Fruit fly (Drosophila melanogaster) whole organism, prepupa: Measurements from ENCODE around the gene CG13760.

Experiments
- CG31627 ChIP-seq: fragments of 200-800 bp; sonication (Bioruptor generic); optimal IDR thresholded peaks from 3 replicates; lab custom pipeline; 2016; ENCODE audit warnings: missing biosample characterization, missing genetic modification characterization
- CG34406 ChIP-seq: fragments of 200-800 bp; sonication (Bioruptor generic); optimal IDR thresholded peaks from 3 replicates; lab custom pipeline; 2016; ENCODE audit warnings: missing biosample characterization, missing genetic modification characterization
- CG6163 ChIP-seq: fragments of 200-800 bp; sonication (Bioruptor generic); IDR thresholded peaks from 3 replicates; pipeline ENCODE4 v1.3.6; 2022; ENCODE audit warnings: missing biosample characterization, missing genetic modification characterization
- Eip78C ChIP-seq: fragments of 200-800 bp; sonication (Bioruptor generic); peaks from one replicate; lab custom pipeline; 2016; ENCODE audit warnings: missing biosample characterization, missing genetic modification characterization
- Sox102F ChIP-seq: fragments of 200-800 bp; sonication (Bioruptor generic); optimal IDR thresholded peaks from 2 replicates; lab custom pipeline; 2016; ENCODE audit warnings: missing biosample characterization, mild to moderate bottlenecking, missing genetic modification characterization
- dac ChIP-seq: fragments of 200-800 bp; sonication (Bioruptor generic); optimal IDR thresholded peaks from 2 replicates; lab custom pipeline; 2017; ENCODE audit warnings: missing biosample characterization, mild to moderate bottlenecking, missing genetic modification characterization
- eg ChIP-seq: fragments of 200-800 bp; sonication (Bioruptor generic); IDR thresholded peaks from 3 replicates; pipeline ENCODE4 v1.3.6; 2022; ENCODE audit warnings: missing biosample characterization, missing genetic modification characterization
- esn ChIP-seq: fragments of 200-800 bp; sonication (Bioruptor generic); optimal IDR thresholded peaks from 2 replicates; lab custom pipeline; 2016; ENCODE audit warnings: missing biosample characterization, mild to moderate bottlenecking, missing genetic modification characterization, moderate library complexity
- fd85E ChIP-seq: fragments of 200-800 bp; sonication (Bioruptor generic); optimal IDR thresholded peaks from 3 replicates; lab custom pipeline; 2016; ENCODE audit warnings: missing biosample characterization, missing genetic modification characterization

dm6 chrX:2619651-2620050 lies 34.2 kb upstream of the CG13760 start, which contains the start of the genes Tsp3A and Seipin:
- peak; percentile 95 for TF ChIP-seq eg (GFP tag; lab: Robert Waterston, UW)
- TF ChIP-seq CG34406 (GFP tag; lab: Kevin White, UChicago) = peak; percentile 73
- peak; percentile 78 for TF ChIP-seq CG31627 (GFP tag; lab: Kevin White, UChicago)
- TF ChIP-seq CG6163 = peak; percentile 94
- TF ChIP-seq Eip78C (GFP tag; lab: Kevin White, UChicago) = peak; percentile 94
- peak; percentile 45 for TF ChIP-seq fd85E
- TF ChIP-seq Sox102F = no peak
- peak; percentile 85 for TF ChIP-seq esn (GFP tag; lab: Kevin White, UChicago)
- TF ChIP-seq dac (GFP tag; lab: Kevin White, UChicago) = peak; percentile 74
